Worm (Caenorhabditis elegans) whole organism, late embryonic: ENCODE results near the gene fbxa-102.
"Not testable (repeated sequence)": the region's sequence is repeated elsewhere in the genome, so short reads cannot be mapped to it uniquely, and the experiment has no call there.

Experiments used
- C08G9.2 ChIP-seq: sonication (generic microtip); optimal IDR thresholded peaks from 2 replicates; lab custom pipeline; 2016; ENCODE audit warnings: mild to moderate bottlenecking, missing genetic modification characterization, moderate library complexity, missing compliant biosample characterization
- K09A11.1 ChIP-seq: sonication (generic microtip); optimal IDR thresholded peaks from 2 replicates; lab custom pipeline; 2017; ENCODE audit warnings: antibody characterized with exemption, mild to moderate bottlenecking, missing genetic modification characterization, missing compliant biosample characterization; ENCODE audit not compliant: insufficient read depth
- Y22D7AL.16 ChIP-seq: sonication (generic microtip); optimal IDR thresholded peaks from 2 replicates; lab custom pipeline; 2016; ENCODE audit warnings: missing genetic modification characterization, missing compliant biosample characterization
- ahr-1 ChIP-seq: sonication (generic microtip); optimal IDR thresholded peaks from 2 replicates; lab custom pipeline; 2016; ENCODE audit warnings: missing genetic modification characterization, missing compliant biosample characterization
- ceh-9 ChIP-seq: sonication (generic microtip); optimal IDR thresholded peaks from 2 replicates; lab custom pipeline; 2016; ENCODE audit warnings: mild to moderate bottlenecking, missing genetic modification characterization, inconsistent platforms, missing compliant biosample characterization
- eyg-1 ChIP-seq: sonication (generic microtip); optimal IDR thresholded peaks from 2 replicates; lab custom pipeline; 2016; ENCODE audit warnings: missing genotype, missing genetic modification characterization, missing compliant biosample characterization
- hlh-15 ChIP-seq: sonication (generic microtip); optimal IDR thresholded peaks from 2 replicates; lab custom pipeline; 2016; ENCODE audit warnings: missing genetic modification characterization, missing compliant biosample characterization
- hlh-6 ChIP-seq: sonication (generic microtip); optimal IDR thresholded peaks from 2 replicates; lab custom pipeline; 2016; ENCODE audit warnings: missing genotype, missing genetic modification characterization, missing compliant biosample characterization
- hlh-8 ChIP-seq: sonication (generic microtip); optimal IDR thresholded peaks from 2 replicates; lab custom pipeline; 2016; ENCODE audit warnings: missing genotype, missing genetic modification characterization, missing compliant biosample characterization
- mec-3 ChIP-seq: sonication (generic microtip); optimal IDR thresholded peaks from 2 replicates; lab custom pipeline; 2016; ENCODE audit warnings: borderline replicate concordance, missing genetic modification characterization, missing compliant biosample characterization
- nhr-232 ChIP-seq: sonication (generic microtip); optimal IDR thresholded peaks from 2 replicates; lab custom pipeline; 2016; ENCODE audit warnings: missing genetic modification characterization, missing compliant biosample characterization
- odd-2 ChIP-seq: sonication (generic microtip); optimal IDR thresholded peaks from 2 replicates; lab custom pipeline; 2017; ENCODE audit warnings: antibody characterized with exemption, mild to moderate bottlenecking, missing genetic modification characterization, missing compliant biosample characterization
- pat-9 ChIP-seq: fragments of 200-800 bp; sonication (Bioruptor generic); optimal IDR thresholded peaks from 2 replicates; lab custom pipeline; 2018; ENCODE audit warnings: mild to moderate bottlenecking, missing genetic modification characterization, moderate library complexity, missing compliant biosample characterization
- pha-2 ChIP-seq: sonication (generic microtip); optimal IDR thresholded peaks from 2 replicates; lab custom pipeline; 2017; ENCODE audit warnings: mild to moderate bottlenecking, missing genetic modification characterization, missing compliant biosample characterization
- pros-1 ChIP-seq: fragments of 150-350 bp; optimal IDR thresholded peaks from 2 replicates; lab custom pipeline; 2014; ENCODE audit warnings: missing biosample characterization, missing genetic modification reagents, missing genetic modification characterization
- ref-2 ChIP-seq: sonication (generic microtip); optimal IDR thresholded peaks from 2 replicates; lab custom pipeline; 2016; ENCODE audit warnings: missing genetic modification characterization, missing compliant biosample characterization
- tbx-7 ChIP-seq: sonication (generic microtip); optimal IDR thresholded peaks from 2 replicates; lab custom pipeline; 2016; ENCODE audit warnings: missing genotype, missing genetic modification characterization, missing compliant biosample characterization

The fbxa-102 gene

ce11 chrV:17456197-17456596, 37.4 kb downstream of the fbxa-102 start, which contains the start of gene srh-203:
Gene srh-203 (minus strand): TSS chrV:17456297.
- not testable (repeated sequence) for TF ChIP-seq mec-3; tbx-7 (tag; lab: Kevin White, UChicago); K09A11.1 (tag; lab: Kevin White, UChicago)

DNA sequence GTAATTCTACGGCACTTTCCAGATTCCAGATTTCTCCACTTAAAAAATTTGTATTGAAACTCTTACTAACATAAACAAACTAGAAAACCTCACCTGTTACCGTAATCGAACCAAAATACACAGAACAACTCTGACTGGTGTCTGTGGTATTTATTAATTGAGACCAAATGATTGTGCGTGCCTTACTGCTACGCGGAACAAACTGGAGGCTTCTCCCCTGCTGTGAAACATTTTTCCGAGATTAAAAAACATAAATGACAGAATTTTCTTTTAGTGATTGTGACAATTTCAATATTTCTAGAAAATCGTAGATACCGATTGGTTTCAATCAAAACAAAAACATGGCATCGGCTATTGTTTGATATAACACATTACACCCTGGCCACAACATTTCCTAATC, 43.8 kb downstream of the fbxa-102 start:
- TF ChIP-seq Y22D7AL.16 (tag; lab: Kevin White, UChicago) (no peak), eyg-1 (tag; lab: Kevin White, UChicago) (no peak), nhr-232 (tag; lab: Kevin White, UChicago) (no peak), pros-1 (no peak), hlh-6 (tag; lab: Kevin White, UChicago) (no peak), odd-2 (tag; lab: Kevin White, UChicago) (no peak), ahr-1 (no peak), ceh-9 (tag; lab: Kevin White, UChicago) (no peak), hlh-15 (no peak), C08G9.2 (no peak), ref-2 (tag; lab: Kevin White, UChicago) (no peak), hlh-8 (tag; lab: Kevin White, UChicago) (no peak), pha-2 (tag; lab: Kevin White, UChicago) (no peak), pat-9 (tag; lab: Kevin White, UChicago) (no peak)
